Worm (Caenorhabditis elegans) whole organism, young adult: ENCODE results near the gene snb-1.

ENCODE experiments used
- B0035.1 ChIP-seq: sonication (generic microtip); optimal IDR thresholded peaks from 2 replicates; lab custom pipeline; 2016; ENCODE audit warnings: missing genetic modification characterization, mild to moderate bottlenecking, missing compliant biosample characterization, missing genotype, missing genetic modification reagents
- D2030.7 ChIP-seq: fragments of 200-800 bp; sonication (Bioruptor generic); IDR thresholded peaks from 2 replicates; pipeline ENCODE4 v1.3.6; 2022; ENCODE audit warnings: missing genetic modification reagents, missing genetic modification characterization, missing compliant biosample characterization
- F10E7.11 ChIP-seq: sonication (generic microtip); optimal IDR thresholded peaks from 2 replicates; lab custom pipeline; 2017; ENCODE audit warnings: mild to moderate bottlenecking, missing genetic modification characterization, moderate library complexity, missing compliant biosample characterization
- F23B12.7 ChIP-seq: sonication (generic microtip); optimal IDR thresholded peaks from 2 replicates; lab custom pipeline; 2017; ENCODE audit warnings: missing genetic modification characterization, mild to moderate bottlenecking, missing compliant biosample characterization, antibody characterized with exemption, moderate library complexity; ENCODE audit not compliant: insufficient read depth
- F33H1.4 ChIP-seq: fragments of 200-800 bp; sonication (Bioruptor generic); IDR thresholded peaks from 2 replicates; pipeline ENCODE4 v1.3.6; 2022; ENCODE audit warnings: missing genetic modification reagents, missing genetic modification characterization, missing compliant biosample characterization
- F39B2.1 ChIP-seq: fragments of 200-800 bp; sonication (Bioruptor generic); IDR thresholded peaks from 2 replicates; pipeline ENCODE4 v1.3.6; 2022; ENCODE audit warnings: missing genetic modification reagents, missing genetic modification characterization, missing compliant biosample characterization
- F49E8.2 ChIP-seq: sonication (generic microtip); optimal IDR thresholded peaks from 3 replicates; lab custom pipeline; 2017; ENCODE audit warnings: missing genetic modification characterization, mild to moderate bottlenecking, missing compliant biosample characterization, antibody characterized with exemption, moderate library complexity; ENCODE audit not compliant: insufficient read depth
- K11D2.4 ChIP-seq: fragments of 200-800 bp; sonication (Bioruptor generic); IDR thresholded peaks from 2 replicates; pipeline ENCODE4 v1.3.6; 2022; ENCODE audit warnings: missing genetic modification reagents, missing genetic modification characterization, missing compliant biosample characterization
- T26A5.8 ChIP-seq: sonication (generic microtip); optimal IDR thresholded peaks from 2 replicates; lab custom pipeline; 2016; ENCODE audit warnings: missing genetic modification characterization, missing compliant biosample characterization
- Y95B8A.8 ChIP-seq: fragments of 200-800 bp; sonication (Bioruptor generic); IDR thresholded peaks from 2 replicates; pipeline ENCODE4 v1.3.6; 2022; ENCODE audit warnings: missing genetic modification reagents, missing genetic modification characterization, missing compliant biosample characterization
- attf-5 ChIP-seq: fragments of 200-800 bp; sonication (Bioruptor generic); optimal IDR thresholded peaks from 2 replicates; lab custom pipeline; 2018; ENCODE audit warnings: mild to moderate bottlenecking, missing genetic modification characterization, missing compliant biosample characterization
- ccch-3 ChIP-seq: fragments of 200-800 bp; sonication (Bioruptor generic); optimal IDR thresholded peaks from 2 replicates; lab custom pipeline; 2018; ENCODE audit warnings: mild to moderate bottlenecking, missing genetic modification characterization, missing compliant biosample characterization
- cebp-1 ChIP-seq, 2 experiments: fragments of 200-800 bp in 1 of 2; sonication (Bioruptor generic) in 1 of 2; sonication (generic microtip) in 1 of 2; IDR thresholded peaks in 1 of 2; optimal IDR thresholded peaks in 1 of 2; 2 replicates each; pipeline versions ENCODE4 v1.3.6 to Lab custom; 2017 to 2022; ENCODE audit warnings: missing compliant biosample characterization in 2 of 2, missing genetic modification characterization in 2 of 2, mild to moderate bottlenecking in 1 of 2, missing genetic modification reagents in 1 of 2, moderate library complexity in 1 of 2
- ceh-40 ChIP-seq: fragments of 200-800 bp; sonication (Bioruptor generic); IDR thresholded peaks from 2 replicates; pipeline ENCODE4 v1.3.6; 2022; ENCODE audit warnings: missing genetic modification characterization, missing compliant biosample characterization
- dpff-1 ChIP-seq: sonication (generic microtip); optimal IDR thresholded peaks from 2 replicates; lab custom pipeline; 2017; ENCODE audit warnings: mild to moderate bottlenecking, missing genetic modification characterization, missing compliant biosample characterization
- ekl-4 ChIP-seq: fragments of 200-800 bp; sonication (Bioruptor generic); IDR thresholded peaks from 2 replicates; pipeline ENCODE4 v1.3.6; 2022; ENCODE audit warnings: missing genetic modification reagents, missing genetic modification characterization, missing compliant biosample characterization
- fkh-3 ChIP-seq: sonication (generic microtip); optimal IDR thresholded peaks from 2 replicates; lab custom pipeline; 2016; ENCODE audit warnings: mild to moderate bottlenecking, missing genetic modification characterization, missing compliant biosample characterization
- gei-17 ChIP-seq: fragments of 200-800 bp; sonication (Bioruptor generic); optimal IDR thresholded peaks from 2 replicates; lab custom pipeline; 2018; ENCODE audit warnings: mild to moderate bottlenecking, missing genetic modification characterization, missing compliant biosample characterization
- lag-1 ChIP-seq: fragments of 200-800 bp; sonication (Bioruptor generic); IDR thresholded peaks from 2 replicates; pipeline ENCODE4 v1.3.6; 2022; ENCODE audit warnings: missing genetic modification reagents, missing genetic modification characterization, missing compliant biosample characterization
- lir-1 ChIP-seq: fragments of 200-800 bp; sonication (Bioruptor generic); conservative IDR thresholded peaks from 2 replicates; pipeline ENCODE4 v1.3.6; 2022; ENCODE audit warnings: missing genetic modification reagents, missing genetic modification characterization, missing compliant biosample characterization
- lsl-1 ChIP-seq: fragments of 200-800 bp; sonication (Bioruptor generic); optimal IDR thresholded peaks from 2 replicates; lab custom pipeline; 2018; ENCODE audit warnings: mild to moderate bottlenecking, missing genetic modification characterization, moderate library complexity, missing compliant biosample characterization
- mel-28 ChIP-seq: sonication (generic microtip); optimal IDR thresholded peaks from 2 replicates; lab custom pipeline; 2016; ENCODE audit warnings: borderline replicate concordance, mild to moderate bottlenecking, missing genetic modification characterization, missing compliant biosample characterization
- mxl-1 ChIP-seq: sonication (generic microtip); optimal IDR thresholded peaks from 2 replicates; lab custom pipeline; 2016; ENCODE audit warnings: missing genetic modification characterization, missing compliant biosample characterization
- nfya-2 ChIP-seq: fragments of 200-800 bp; sonication (Bioruptor generic); IDR thresholded peaks from 2 replicates; pipeline ENCODE4 v1.3.6; 2022; ENCODE audit warnings: missing genetic modification reagents, missing genetic modification characterization, missing compliant biosample characterization
- nfyb-1 ChIP-seq: fragments of 200-800 bp; sonication (Bioruptor generic); IDR thresholded peaks from 2 replicates; pipeline ENCODE4 v1.3.6; 2022; ENCODE audit warnings: missing genetic modification reagents, missing genetic modification characterization, missing compliant biosample characterization
- nhr-27 ChIP-seq: fragments of 200-800 bp; sonication (Bioruptor generic); optimal IDR thresholded peaks from 2 replicates; lab custom pipeline; 2018; ENCODE audit warnings: mild to moderate bottlenecking, missing genetic modification characterization, moderate library complexity, missing compliant biosample characterization
- nhr-80 ChIP-seq: sonication (generic microtip); optimal IDR thresholded peaks from 2 replicates; lab custom pipeline; 2016; ENCODE audit warnings: missing genetic modification characterization, missing compliant biosample characterization
- nhr-90 ChIP-seq: sonication (generic microtip); optimal IDR thresholded peaks from 2 replicates; lab custom pipeline; 2016; ENCODE audit warnings: missing genotype, mild to moderate bottlenecking, missing genetic modification characterization, missing compliant biosample characterization
- pbrm-1 ChIP-seq: fragments of 200-800 bp; sonication (Bioruptor generic); IDR thresholded peaks from 2 replicates; pipeline ENCODE4 v1.3.6; 2022; ENCODE audit warnings: missing genetic modification reagents, missing genetic modification characterization, missing compliant biosample characterization
- sea-2 ChIP-seq: fragments of 200-800 bp; sonication (Bioruptor generic); IDR thresholded peaks from 2 replicates; pipeline ENCODE4 v1.3.6; 2022; ENCODE audit warnings: missing genetic modification characterization, missing compliant biosample characterization
- snpc-1.3 ChIP-seq: sonication (generic microtip); optimal IDR thresholded peaks from 2 replicates; lab custom pipeline; 2017; ENCODE audit warnings: missing genetic modification characterization, mild to moderate bottlenecking, missing compliant biosample characterization, antibody characterized with exemption, moderate library complexity, missing genotype, missing genetic modification reagents; ENCODE audit not compliant: insufficient read depth
- snpc-4 ChIP-seq, 5 experiments: fragments of 150-350 bp in 1 of 5; sonication (generic microtip) in 4 of 5; optimal IDR thresholded peaks; 2 replicates each; lab custom pipeline; 2014 to 2018; ENCODE audit warnings: missing genetic modification characterization in 5 of 5, missing biosample characterization in 3 of 5, antibody characterized with exemption in 2 of 5, mild to moderate bottlenecking in 2 of 5, missing compliant biosample characterization in 2 of 5, missing genotype in 2 of 5, moderate library complexity in 2 of 5, missing genetic modification reagents in 1 of 5
- tbp1 ChIP-seq: fragments of 200-800 bp; sonication (Bioruptor generic); optimal IDR thresholded peaks from 2 replicates; lab custom pipeline; 2018; ENCODE audit warnings: mild to moderate bottlenecking, missing genetic modification characterization, missing compliant biosample characterization
- tbx-9 ChIP-seq: sonication (generic microtip); optimal IDR thresholded peaks from 2 replicates; lab custom pipeline; 2016; ENCODE audit warnings: borderline replicate concordance, missing genetic modification characterization, inconsistent platforms, missing compliant biosample characterization
- zim-3 ChIP-seq: sonication (generic microtip); optimal IDR thresholded peaks from 2 replicates; lab custom pipeline; 2017; ENCODE audit warnings: mild to moderate bottlenecking, missing genetic modification characterization, moderate library complexity, missing compliant biosample characterization
- ztf-6 ChIP-seq: fragments of 200-800 bp; sonication (Bioruptor generic); IDR thresholded peaks from 2 replicates; pipeline ENCODE4 v1.3.6; 2022; ENCODE audit warnings: missing genetic modification reagents, missing genetic modification characterization, missing compliant biosample characterization

Gene snb-1

ce11 chrV:6606197-6606596 lies 50.1 kb downstream of the snb-1 start (continued):
- TF ChIP-seq F10E7.11 (tag; lab: Kevin White, UChicago) (no peak), nhr-90 (no peak), F33H1.4 (no peak), D2030.7 (GFP tag; lab: Robert Waterston, UW) (no peak), ccch-3 (GFP tag; lab: Kevin White, UChicago) (no peak), pbrm-1 (no peak), mel-28 (no peak), F49E8.2 (no peak), nhr-27 (no peak), lir-1 (no peak), cebp-1 (GFP tag; IDR thresholded peaks at IDR 0.05; lab: Robert Waterston, UW) (peak; percentile 83), cebp-1 (tag; optimal IDR thresholded peaks at IDR 0.05; lab: Kevin White, UChicago) (peak; percentile 96), sea-2 (GFP tag; lab: Robert Waterston, UW) (no peak), nhr-80 (peak; percentile 36), lsl-1 (no peak), snpc-1.3 (tag; lab: Kevin White, UChicago) (no peak), tbx-9 (tag; lab: Kevin White, UChicago) (no peak), B0035.1 (tag; lab: Kevin White, UChicago) (no peak), F39B2.1 (GFP tag; lab: Robert Waterston, UW) (0 out of 2 replicates have a peak, but pooled peaks have one; percentile 44), nfya-2 (0 out of 2 replicates have a peak, but pooled peaks have one; percentile 36), nfyb-1 (GFP tag; lab: Robert Waterston, UW) (no peak), lag-1 (GFP tag; lab: Robert Waterston, UW) (no peak), fkh-3 (no peak), K11D2.4 (GFP tag; lab: Robert Waterston, UW) (no peak), snpc-4 (GFP tag; optimal IDR thresholded peaks at IDR 0.05; lab: Kevin White, UChicago) (no peak), snpc-4 (tag; optimal IDR thresholded peaks at IDR 0.05; lab: Kevin White, UChicago) (no peak), ztf-6 (GFP tag; lab: Robert Waterston, UW) (no peak), ceh-40 (GFP tag; lab: Robert Waterston, UW) (no peak), tbp1 (GFP tag; lab: Kevin White, UChicago) (peak; percentile 25), dpff-1 (tag; lab: Kevin White, UChicago) (peak; percentile 56), attf-5 (GFP tag; lab: Kevin White, UChicago) (peak; percentile 51), gei-17 (GFP tag; lab: Kevin White, UChicago) (no peak), ekl-4 (no peak), mxl-1 (tag; lab: Kevin White, UChicago) (no peak), T26A5.8 (no peak), zim-3 (tag; lab: Kevin White, UChicago) (no peak), Y95B8A.8 (no peak), F23B12.7 (tag; lab: Kevin White, UChicago) (no peak)
